Worm (Caenorhabditis elegans) whole organism, L4/young adult: ENCODE data around the gene F49H6.5.

Experiments
- W03F9.2 ChIP-seq: fragments of 150-350 bp; optimal IDR thresholded peaks from 2 replicates; lab custom pipeline; 2014; ENCODE audit warnings: missing biosample characterization, missing genetic modification characterization
- dao-5 ChIP-seq: sonication (generic microtip); optimal IDR thresholded peaks from 2 replicates; lab custom pipeline; 2016; ENCODE audit warnings: missing genotype, missing genetic modification characterization, moderate library complexity, missing compliant biosample characterization
- him-1 ChIP-seq: sonication (generic microtip); optimal IDR thresholded peaks from 2 replicates; lab custom pipeline; 2016; ENCODE audit warnings: missing genotype, missing genetic modification reagents, missing genetic modification characterization, missing compliant biosample characterization

DNA sequence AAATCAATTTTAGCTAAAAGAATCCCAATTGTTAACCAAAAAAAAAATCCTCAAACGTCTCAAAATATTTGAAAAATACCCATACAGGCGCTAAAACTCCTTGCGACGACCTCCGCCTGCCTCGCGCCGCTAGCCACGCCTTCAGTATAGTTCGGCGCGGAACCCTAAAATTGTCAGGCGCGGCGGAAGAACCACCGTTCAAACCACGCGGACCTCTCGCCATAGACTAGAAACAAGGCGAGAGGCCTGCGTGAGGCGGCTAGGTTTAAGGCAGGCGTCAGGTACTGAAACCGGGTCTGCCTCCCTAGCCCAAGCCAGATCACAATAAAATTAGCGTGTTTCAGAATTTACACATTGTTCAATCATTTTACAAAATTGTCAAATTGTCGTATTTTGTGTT lies 30.7 kb upstream of the F49H6.5 start:
- TF ChIP-seq W03F9.2 (tag; lab: Kevin White, UChicago) (no peak), dao-5 (tag; lab: Kevin White, UChicago) (no peak), him-1 (tag; lab: Kevin White, UChicago) (no peak)
